Worm (Caenorhabditis elegans) whole organism, L4/young adult: Measurements from ENCODE around the gene C16A11.2.

Source experiments
- W03F9.2 ChIP-seq: fragments of 150-350 bp; optimal IDR thresholded peaks from 2 replicates; lab custom pipeline; 2014; ENCODE audit warnings: missing biosample characterization, missing genetic modification characterization
- dao-5 ChIP-seq: sonication (generic microtip); optimal IDR thresholded peaks from 2 replicates; lab custom pipeline; 2016; ENCODE audit warnings: missing genotype, missing genetic modification characterization, moderate library complexity, missing compliant biosample characterization
- him-1 ChIP-seq: sonication (generic microtip); optimal IDR thresholded peaks from 2 replicates; lab custom pipeline; 2016; ENCODE audit warnings: missing genotype, missing genetic modification reagents, missing genetic modification characterization, missing compliant biosample characterization

DNA sequence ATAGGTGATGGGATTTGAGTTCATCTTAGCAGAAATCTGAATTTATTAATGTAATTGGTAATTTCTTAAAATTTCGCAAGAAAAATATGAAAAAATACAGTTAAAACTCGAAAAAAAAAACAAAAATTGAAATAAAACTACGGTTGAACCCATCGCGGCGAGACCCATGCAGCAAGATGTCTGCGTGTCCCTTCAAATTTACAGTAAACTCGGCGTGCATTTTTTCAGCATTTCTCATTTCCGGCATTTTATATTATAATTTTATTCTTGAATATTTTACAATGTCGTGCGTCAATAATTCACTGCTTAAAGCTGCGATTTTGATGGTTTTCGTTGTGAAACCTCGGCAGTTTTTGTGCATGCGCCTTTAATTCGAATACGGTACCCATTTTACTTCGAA, 2.0 kb upstream of the C16A11.2 start, which contains the start of gene fbxc-43:
- no peak for TF ChIP-seq W03F9.2 (tag; lab: Kevin White, UChicago)
- TF ChIP-seq him-1 (tag; lab: Kevin White, UChicago): no peak
- TF ChIP-seq dao-5: no peak
